Fruit fly (Drosophila melanogaster): Measurements from ENCODE around the gene Dph4.
A peak's percentile ranks its signal among the peaks of the same experiment; 100 is the strongest.

The Dph4 gene

DNA sequence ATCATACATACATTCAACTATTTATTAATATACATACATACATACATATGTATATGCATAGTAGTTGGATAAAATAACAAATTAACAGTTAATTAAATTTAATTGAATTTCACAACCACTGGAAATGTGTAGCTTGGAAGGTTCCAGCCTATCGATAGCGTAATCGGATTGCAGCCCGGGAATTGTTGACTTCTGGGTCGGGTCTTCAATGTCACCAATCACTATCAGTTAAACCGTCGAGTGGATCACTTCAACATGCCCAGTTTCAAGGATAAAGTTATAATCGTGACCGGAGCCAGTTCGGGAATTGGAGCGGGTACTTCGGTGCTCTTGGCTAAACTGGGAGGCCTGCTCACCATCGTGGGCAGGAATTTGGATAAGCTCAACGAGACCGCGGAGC is 9.5 kb upstream of the Dph4 start, which contains the start of gene CG12171 (continued):
- TF ChIP-seq B-H1 (GFP tag; IDR thresholded peaks at IDR 0.05) (no peak), CG8089 (GFP tag; optimal IDR thresholded peaks at IDR 0.05) (no peak), ATbp (GFP tag; optimal IDR thresholded peaks at IDR 0.05) (no peak), NK7.1 (GFP tag; optimal IDR thresholded peaks at IDR 0.05) (no peak), CG15073 (GFP tag; optimal IDR thresholded peaks at IDR 0.05) (no peak), CG13287 (GFP tag; IDR thresholded peaks at IDR 0.05; ENCODE audit: partially characterized antibody) (peak; percentile 14; the same call in 1 of the 2 replicates), exex (tag; optimal IDR thresholded peaks at IDR 0.05) (peak; percentile 88), CG34422 (GFP tag; IDR thresholded peaks at IDR 0.05) (no peak), CTCF (GFP tag; optimal IDR thresholded peaks at IDR 0.05) (no peak), Hsf (GFP tag; optimal IDR thresholded peaks at IDR 0.05) (no peak), btn (GFP tag; optimal IDR thresholded peaks at IDR 0.05) (no peak), HmgZ (tag; optimal IDR thresholded peaks at IDR 0.05) (peak; percentile 13), sna (GFP tag; IDR thresholded peaks at IDR 0.05; ENCODE audit: partially characterized antibody) (no peak), sim (GFP tag; IDR thresholded peaks at IDR 0.05) (no peak), Dref (GFP tag; IDR thresholded peaks at IDR 0.05) (peak; percentile 60), MESR4 (GFP tag; optimal IDR thresholded peaks at IDR 0.05) (peak; percentile 54), CG34376 (GFP tag; optimal IDR thresholded peaks at IDR 0.05) (peak; percentile 57), CG6854 (GFP tag; optimal IDR thresholded peaks at IDR 0.05) (no peak), chif (GFP tag; optimal IDR thresholded peaks at IDR 0.05) (no peak), vnd (GFP tag; IDR thresholded peaks at IDR 0.05; ENCODE audit: partially characterized antibody) (peak; percentile 49; the same call in 1 of the 3 replicates), CG6813 (GFP tag; optimal IDR thresholded peaks at IDR 0.05) (no peak), CG12071 (GFP tag; optimal IDR thresholded peaks at IDR 0.05) (no peak), insv (GFP tag; optimal IDR thresholded peaks at IDR 0.05) (no peak), CG15514 (GFP tag; optimal IDR thresholded peaks at IDR 0.05) (peak; percentile 76), ERR (GFP tag; optimal IDR thresholded peaks at IDR 0.05) (peak; percentile 40), Ptx1 (GFP tag; IDR thresholded peaks at IDR 0.05) (no peak), Eip74EF (GFP tag; optimal IDR thresholded peaks at IDR 0.05) (no peak), Oli (tag; optimal IDR thresholded peaks at IDR 0.05) (no peak), Sry-δ (GFP tag; optimal IDR thresholded peaks at IDR 0.05) (peak; percentile 24), CG7839 (tag; optimal IDR thresholded peaks at IDR 0.05) (no peak), CG17568 (GFP tag; optimal IDR thresholded peaks at IDR 0.05) (no peak), BEAF-32 (GFP tag; optimal IDR thresholded peaks at IDR 0.05) (peak; percentile 52), Dll (GFP tag; IDR thresholded peaks at IDR 0.05; ENCODE audit: partially characterized antibody) (peak; percentile 36; the same call in 1 of the 4 replicates), crc (GFP tag; optimal IDR thresholded peaks at IDR 0.05) (no peak), caup (GFP tag; optimal IDR thresholded peaks at IDR 0.05; ENCODE audit: severe bottlenecking) (no peak), fu2 (GFP tag; optimal IDR thresholded peaks at IDR 0.05) (no peak), sens-2 (GFP tag; IDR thresholded peaks at IDR 0.05) (no peak), Ets65A (GFP tag) (peak; percentile 41), mirr (GFP tag; optimal IDR thresholded peaks at IDR 0.05) (peak; percentile 65), CG2116 (GFP tag; optimal IDR thresholded peaks at IDR 0.05) (peak; percentile 96), CG3065 (GFP tag; optimal IDR thresholded peaks at IDR 0.05) (no peak), zfh2 (GFP tag; optimal IDR thresholded peaks at IDR 0.05) (no peak), bowl (GFP tag; IDR thresholded peaks at IDR 0.05) (no peak), CG18262 (tag; optimal IDR thresholded peaks at IDR 0.05) (no peak), pzg (GFP tag; optimal IDR thresholded peaks at IDR 0.05) (peak; percentile 31)
